Fruit fly (Drosophila melanogaster) whole organism, adult: Measurements from ENCODE around the gene Sumo.

Source experiments
- CG11617 ChIP-seq: fragments of 200-800 bp; sonication (Bioruptor generic); optimal IDR thresholded peaks from 2 replicates; lab custom pipeline; 2017; ENCODE audit warnings: mild to moderate bottlenecking, missing biosample characterization, missing genetic modification reagents, missing genetic modification characterization
- CG12768 ChIP-seq: fragments of 200-800 bp; sonication (Bioruptor generic); optimal IDR thresholded peaks from 2 replicates; lab custom pipeline; 2017; ENCODE audit warnings: missing biosample characterization, missing genetic modification characterization, mild to moderate bottlenecking, moderate library complexity, missing genetic modification reagents
- CG14711 ChIP-seq: fragments of 200-800 bp; sonication (Bioruptor generic); optimal IDR thresholded peaks from 2 replicates; lab custom pipeline; 2018; ENCODE audit warnings: missing biosample characterization, mild to moderate bottlenecking, missing genetic modification characterization, moderate library complexity
- CG1620 ChIP-seq: fragments of 200-800 bp; sonication (Bioruptor generic); optimal IDR thresholded peaks from 2 replicates; lab custom pipeline; 2016; ENCODE audit warnings: missing biosample characterization, missing genetic modification characterization
- CG33017 ChIP-seq: fragments of 200-800 bp; sonication (Bioruptor generic); optimal IDR thresholded peaks from 2 replicates; lab custom pipeline; 2018; ENCODE audit warnings: missing biosample characterization, mild to moderate bottlenecking, missing genetic modification characterization, moderate library complexity
- CG5204 ChIP-seq: fragments of 200-800 bp; sonication (Bioruptor generic); optimal IDR thresholded peaks from 2 replicates; lab custom pipeline; 2016; ENCODE audit warnings: missing biosample characterization, missing genetic modification characterization
- CG7045 ChIP-seq: fragments of 200-800 bp; sonication (Bioruptor generic); optimal IDR thresholded peaks from 2 replicates; lab custom pipeline; 2017; ENCODE audit warnings: missing biosample characterization, mild to moderate bottlenecking, missing genetic modification characterization
- CG7101 ChIP-seq: fragments of 200-800 bp; sonication (Bioruptor generic); optimal IDR thresholded peaks from 2 replicates; lab custom pipeline; 2018; ENCODE audit warnings: missing biosample characterization, mild to moderate bottlenecking, missing genetic modification characterization, moderate library complexity
- Clk ChIP-seq: fragments of 200-800 bp; sonication (Bioruptor generic); optimal IDR thresholded peaks from 2 replicates; lab custom pipeline; 2017; ENCODE audit warnings: missing biosample characterization, missing genetic modification characterization
- Crg-1 ChIP-seq: fragments of 200-800 bp; sonication (Bioruptor generic); optimal IDR thresholded peaks from 2 replicates; lab custom pipeline; 2016; ENCODE audit warnings: missing biosample characterization, missing genetic modification characterization
- Hr96 ChIP-seq: fragments of 200-800 bp; sonication (Bioruptor generic); optimal IDR thresholded peaks from 2 replicates; lab custom pipeline; 2016; ENCODE audit warnings: missing biosample characterization, missing genetic modification characterization
- Mnt ChIP-seq: fragments of 200-800 bp; sonication (Bioruptor generic); optimal IDR thresholded peaks from 2 replicates; lab custom pipeline; 2016; ENCODE audit warnings: missing biosample characterization, mild to moderate bottlenecking, missing genetic modification characterization
- bab1 ChIP-seq: fragments of 200-800 bp; sonication (Bioruptor generic); optimal IDR thresholded peaks from 3 replicates; lab custom pipeline; 2019; ENCODE audit warnings: missing biosample characterization, mild to moderate bottlenecking, missing genetic modification characterization, moderate library complexity
- cic ChIP-seq: fragments of 200-800 bp; sonication (Bioruptor generic); optimal IDR thresholded peaks from 2 replicates; lab custom pipeline; 2017; ENCODE audit warnings: missing biosample characterization, mild to moderate bottlenecking, missing genetic modification characterization, moderate library complexity
- cnc ChIP-seq, 2 experiments: fragments of >200 bp; optimal IDR thresholded peaks; 2 replicates each; lab custom pipeline; 2017
- kay ChIP-seq: fragments of 200-800 bp; sonication (Bioruptor generic); peaks from one replicate; lab custom pipeline; 2016; ENCODE audit warnings: missing biosample characterization, missing genetic modification characterization, borderline replicate concordance
- ovo ChIP-seq: fragments of 200-800 bp; sonication (Bioruptor generic); optimal IDR thresholded peaks from 2 replicates; lab custom pipeline; 2016; ENCODE audit warnings: missing biosample characterization, missing genetic modification characterization
- pad ChIP-seq: fragments of 200-800 bp; sonication (Bioruptor generic); optimal IDR thresholded peaks from 3 replicates; lab custom pipeline; 2017; ENCODE audit warnings: missing biosample characterization, missing genetic modification characterization, mild to moderate bottlenecking, moderate library complexity, missing genetic modification reagents
- tj ChIP-seq: fragments of 200-800 bp; sonication (Bioruptor generic); optimal IDR thresholded peaks from 3 replicates; lab custom pipeline; 2017; ENCODE audit warnings: missing biosample characterization, mild to moderate bottlenecking, missing genetic modification characterization, moderate library complexity
- toe ChIP-seq: fragments of 200-800 bp; sonication (Bioruptor generic); optimal IDR thresholded peaks from 2 replicates; lab custom pipeline; 2016; ENCODE audit warnings: missing biosample characterization, missing genetic modification characterization

Gene Sumo

DNA sequence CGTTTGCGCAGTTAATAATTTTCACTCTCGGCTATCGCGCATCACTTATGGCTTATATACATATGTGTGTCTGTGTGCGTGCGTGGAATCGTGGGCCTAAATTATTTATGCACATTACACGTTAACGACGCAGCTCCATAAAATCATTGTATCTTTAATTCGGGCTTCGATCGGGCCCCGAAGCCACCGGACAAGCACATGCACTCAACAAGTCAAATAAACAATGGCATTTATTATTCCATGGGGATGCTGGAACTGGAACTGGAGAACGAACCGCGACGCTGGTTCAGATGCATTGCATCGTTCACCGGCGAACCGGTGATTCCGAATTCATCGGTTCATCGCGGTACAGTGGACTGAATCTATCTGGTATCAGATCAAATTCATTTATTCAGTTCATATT, 18.9 kb downstream of the Sumo start, which contains the start of gene ihog:
Gene ihog (minus strand): TSS at position 269 of the 403 bp plus-strand sequence.
- TF ChIP-seq Mnt (GFP tag; lab: Kevin White, UChicago) (peak; percentile 33), bab1 (GFP tag; lab: Kevin White, UChicago) (peak; percentile 19), CG7101 (no peak), pad (GFP tag; lab: Kevin White, UChicago) (peak; percentile 12)

DNA sequence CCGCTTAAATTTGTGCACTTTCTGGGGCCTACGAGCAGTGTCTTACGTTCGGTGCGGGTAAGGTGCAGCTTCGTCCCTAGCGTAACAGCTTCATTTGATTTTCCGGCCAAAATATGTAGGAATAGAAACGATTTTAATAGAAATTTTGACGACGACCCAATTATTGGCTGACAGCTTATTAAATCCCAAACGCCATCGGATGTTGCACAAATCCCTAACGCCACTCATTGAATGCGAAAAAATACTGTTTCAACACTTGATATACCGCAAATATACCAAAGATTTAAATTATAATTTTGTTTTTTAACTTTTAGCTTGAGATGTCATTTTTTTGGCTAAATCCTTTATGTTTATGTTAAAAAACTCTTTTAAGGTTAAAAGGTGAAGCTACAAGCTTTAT, 22.4 kb downstream of the Sumo start, which contains the start of gene Fgop2:
Gene Fgop2 (minus strand): TSS at position 202 of the 400 bp plus-strand sequence.
- TF ChIP-seq CG5204 (GFP tag; lab: Kevin White, UChicago), result no peak
- TF ChIP-seq CG11617, result no peak
- TF ChIP-seq CG12768, result no peak
- no peak for TF ChIP-seq Hr96 (GFP tag; lab: Kevin White, UChicago)
- no peak for TF ChIP-seq Mnt (GFP tag; lab: Kevin White, UChicago)
- peak; percentile 31 for TF ChIP-seq bab1 (GFP tag; lab: Kevin White, UChicago)

DNA sequence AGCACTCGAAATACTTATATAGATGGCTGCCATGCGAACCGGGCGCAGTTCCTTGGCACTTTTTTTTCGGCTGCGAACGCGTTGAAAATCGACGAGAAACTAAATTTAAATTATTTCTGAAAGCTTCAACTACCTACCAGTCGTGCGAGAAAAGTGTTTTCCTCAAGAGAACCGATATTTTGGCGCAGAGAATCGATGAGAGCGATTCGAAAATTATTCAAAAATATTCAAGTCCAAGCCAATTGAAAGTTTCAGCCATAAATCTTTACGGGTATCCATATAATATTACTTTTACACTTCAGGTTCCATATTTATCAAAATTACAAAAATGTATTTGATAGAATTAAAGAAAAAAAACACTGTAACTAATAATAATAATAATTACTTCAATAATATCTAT, 24.7 kb downstream of the Sumo start, which contains the start of gene CG18304:
Gene CG18304 (minus strand): TSS at position 101 of the 400 bp plus-strand sequence.
- TF ChIP-seq CG1620 (GFP tag; lab: Kevin White, UChicago) (no peak), CG11617 (no peak), Clk (no peak)

DNA sequence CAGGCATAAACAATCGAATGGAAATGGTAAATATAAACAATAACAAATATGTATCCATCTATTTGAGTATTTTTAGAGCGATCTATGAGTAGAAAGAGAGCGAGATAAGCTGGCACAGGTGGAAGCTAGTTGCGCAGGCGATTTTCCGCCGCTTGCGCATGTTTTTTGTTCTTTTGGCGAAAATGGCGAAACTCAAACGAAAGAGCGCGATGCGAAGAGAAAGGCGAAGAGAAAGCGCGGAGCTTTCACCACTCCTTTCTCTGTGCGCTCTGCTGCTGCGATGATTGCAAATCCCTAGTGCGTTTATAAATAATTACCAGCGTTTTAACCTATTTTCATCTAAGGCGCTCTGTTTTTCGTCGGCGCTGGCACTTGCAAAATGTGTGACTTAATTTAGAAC, 25.7 kb downstream of the Sumo start:
- TF ChIP-seq cic, result no peak
- TF ChIP-seq CG11617, result peak; percentile 57

DNA sequence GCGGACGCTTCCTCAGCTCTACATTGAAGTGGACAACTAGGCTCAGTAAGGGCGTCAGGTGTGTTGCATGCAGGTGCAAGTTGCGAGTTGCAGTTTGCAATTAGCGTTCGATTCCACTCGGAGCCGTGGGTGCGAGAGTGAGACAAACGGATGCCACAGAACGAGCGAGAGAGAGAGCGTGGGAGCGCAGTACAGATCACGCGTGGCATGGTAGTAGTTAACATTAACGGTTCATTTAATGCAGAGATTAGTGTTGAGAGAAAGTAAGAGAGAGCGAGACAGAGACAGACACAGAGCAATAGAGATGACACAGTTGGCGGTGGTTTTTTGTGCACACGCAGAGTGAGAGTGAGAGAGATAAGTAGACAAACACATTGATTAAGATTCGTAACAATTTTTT, 27.7 kb downstream of the Sumo start:
- TF ChIP-seq tj (GFP tag; lab: Kevin White, UChicago) (no peak), kay (GFP tag; lab: Kevin White, UChicago) (no peak), bab1 (GFP tag; lab: Kevin White, UChicago) (no peak), Crg-1 (no peak), Mnt (GFP tag; lab: Kevin White, UChicago) (no peak), CG7045 (GFP tag; lab: Kevin White, UChicago) (no peak), Hr96 (GFP tag; lab: Kevin White, UChicago) (no peak), cic (no peak), pad (GFP tag; lab: Kevin White, UChicago) (no peak), ovo (no peak), CG12768 (no peak), toe (GFP tag; lab: Kevin White, UChicago) (no peak), CG11617 (no peak), CG1620 (GFP tag; lab: Kevin White, UChicago) (no peak), CG5204 (GFP tag; lab: Kevin White, UChicago) (no peak), Clk (no peak), CG14711 (tag; lab: Kevin White, UChicago) (no peak), cnc (optimal IDR thresholded peaks at IDR 0.05; lab: Kevin White, UChicago) (no peak), CG33017 (no peak)

DNA sequence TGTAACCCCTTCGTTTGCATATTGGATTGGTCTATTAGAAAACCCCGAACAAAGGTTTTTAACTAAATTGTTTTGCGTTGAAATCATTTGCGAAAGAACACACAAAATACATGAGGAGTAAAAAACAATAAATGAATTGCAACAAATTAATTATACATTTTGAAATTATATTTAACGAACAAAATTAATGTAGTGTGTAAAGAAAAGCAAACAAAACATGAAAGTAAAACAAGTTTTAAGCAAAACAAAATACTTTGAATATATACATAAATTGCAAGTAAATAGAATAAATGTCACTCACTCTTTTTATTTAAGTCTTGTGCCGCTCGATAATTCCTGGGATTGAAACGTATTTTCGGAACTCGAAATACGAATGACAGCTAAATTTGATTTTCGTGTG, 35.6 kb downstream of the Sumo start, which contains the start of gene CG43232:
Gene CG43232 (plus strand): TSS at position 301 of the 400 bp plus-strand sequence.
- peak; percentile 78 for TF ChIP-seq kay (GFP tag; lab: Kevin White, UChicago)
- TF ChIP-seq Hr96 (GFP tag; lab: Kevin White, UChicago), result no peak

DNA sequence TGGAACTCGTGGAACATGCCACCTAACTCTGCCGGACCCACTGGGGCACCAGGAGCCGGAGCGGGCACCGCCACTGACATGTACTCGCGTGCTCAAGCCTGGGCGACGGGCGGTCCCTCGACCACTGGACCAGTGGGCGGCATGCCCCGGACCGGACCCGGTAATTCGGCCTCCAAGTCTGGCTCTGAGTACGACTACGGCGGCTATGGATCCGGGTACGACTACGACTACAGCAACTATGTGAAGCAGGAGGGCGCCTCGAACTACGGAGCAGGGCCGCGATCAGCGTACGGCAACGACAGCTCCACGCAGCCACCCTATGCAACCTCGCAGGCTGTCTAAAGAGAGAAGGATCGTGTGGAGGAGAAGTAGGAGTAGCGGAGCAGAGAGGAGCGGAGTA, 42.3 kb downstream of the Sumo start:
- no peak for TF ChIP-seq Hr96 (GFP tag; lab: Kevin White, UChicago)
- TF ChIP-seq CG14711 (tag; lab: Kevin White, UChicago), result no peak
- no peak for TF ChIP-seq Clk
- TF ChIP-seq CG11617, result no peak
- no peak for TF ChIP-seq CG33017
- no peak for TF ChIP-seq cic
- no peak for TF ChIP-seq kay (GFP tag; lab: Kevin White, UChicago)
- no peak for TF ChIP-seq ovo
- no peak for TF ChIP-seq CG12768
- no peak for TF ChIP-seq CG7045 (GFP tag; lab: Kevin White, UChicago)

DNA sequence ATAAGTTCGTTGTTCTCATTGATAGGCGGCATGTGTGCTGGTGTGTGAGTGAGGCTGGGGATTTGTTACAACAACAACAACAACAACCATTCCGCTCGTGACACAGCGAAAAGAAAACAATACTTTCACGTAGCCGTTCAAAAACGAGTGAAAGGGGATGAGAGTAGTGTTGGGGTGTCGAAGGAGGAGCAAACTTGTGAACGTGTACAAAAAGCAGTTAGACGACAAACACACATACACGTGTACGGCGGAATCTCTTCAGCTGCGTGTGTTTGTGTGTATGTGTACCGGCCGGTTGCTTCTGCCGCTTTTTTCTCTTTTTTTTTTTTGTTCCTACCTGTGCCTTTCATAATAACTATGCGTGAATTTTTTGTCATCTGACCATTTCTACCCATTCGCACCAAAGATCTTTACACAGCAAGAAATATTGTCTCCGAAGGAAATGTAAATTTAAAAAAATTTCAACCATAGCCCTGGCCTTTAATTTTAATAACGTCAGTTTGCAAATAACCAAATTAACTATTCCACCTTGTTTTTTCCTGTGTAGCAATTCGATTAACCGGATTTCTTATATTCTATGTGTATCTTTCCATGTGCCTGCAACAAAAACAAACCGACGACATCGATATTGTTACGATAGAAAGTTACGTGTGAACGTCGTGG, 45.2 kb downstream of the Sumo start:
- TF ChIP-seq CG12768 (no peak), Clk (no peak), cic (peak; percentile 84), CG1620 (GFP tag; lab: Kevin White, UChicago) (no peak), CG5204 (GFP tag; lab: Kevin White, UChicago) (no peak), bab1 (GFP tag; lab: Kevin White, UChicago) (no peak), tj (GFP tag; lab: Kevin White, UChicago) (no peak), ovo (no peak), CG7045 (GFP tag; lab: Kevin White, UChicago) (no peak), cnc (optimal IDR thresholded peaks at IDR 0.05; lab: Kevin White, UChicago) (peak; percentile 75 to 85), CG11617 (no peak), CG7101 (peak; percentile 7), pad (GFP tag; lab: Kevin White, UChicago) (peak; percentile 53), Mnt (GFP tag; lab: Kevin White, UChicago) (peak; percentile 47)
